Worm (Caenorhabditis elegans): ENCODE results near the gene egg-2.

The egg-2 gene

DNA sequence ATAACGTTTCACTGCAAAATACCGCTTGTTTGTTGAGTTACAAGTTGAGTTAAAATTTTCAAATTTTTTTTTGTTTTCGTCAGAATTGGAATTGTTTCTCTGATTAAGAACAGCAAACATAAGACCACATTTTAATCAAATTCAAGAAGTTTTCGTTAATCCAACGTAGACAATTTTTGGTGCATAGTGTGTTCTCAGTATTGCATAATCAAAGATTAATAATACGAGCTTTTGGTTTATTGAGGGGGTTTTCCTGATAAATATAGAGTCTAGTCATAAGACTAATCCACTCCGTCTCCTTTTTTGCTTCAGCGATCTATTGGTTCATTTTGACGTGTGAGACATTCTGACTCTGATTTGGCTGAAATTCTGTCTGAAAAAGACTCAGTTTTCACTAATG is 34.8 kb upstream of the egg-2 start, which contains the start of gene nhr-9:
TSS of gene nhr-9 (plus strand) at position 307 of the 400 bp plus-strand sequence.
- no peak for TF ChIP-seq Y48G9A.11 (GFP tag; IDR thresholded peaks at IDR 0.05)
- TF ChIP-seq lim-7 (GFP tag; IDR thresholded peaks at IDR 0.05), result no peak
- no peak for TF ChIP-seq spr-1 (tag; optimal IDR thresholded peaks at IDR 0.05)
- no peak for TF ChIP-seq gei-8 (GFP tag; optimal IDR thresholded peaks at IDR 0.05)
- no peak for TF ChIP-seq F26F4.8 (GFP tag; conservative IDR thresholded peaks at IDR 0.05)
- TF ChIP-seq F44E2.7 (GFP tag; IDR thresholded peaks at IDR 0.05), result no peak
- no peak for TF ChIP-seq R02D3.7 (tag; optimal IDR thresholded peaks at IDR 0.05)
- no peak for TF ChIP-seq attf-4 (tag; optimal IDR thresholded peaks at IDR 0.05)
- no peak for TF ChIP-seq snpc-4 (tag; optimal IDR thresholded peaks at IDR 0.05)
- TF ChIP-seq unc-39 (tag; optimal IDR thresholded peaks at IDR 0.05), result no peak
- no peak for TF ChIP-seq hlh-30 (tag; optimal IDR thresholded peaks at IDR 0.05; ENCODE audit: insufficient read depth)
- no peak for TF ChIP-seq nhr-76 (tag; optimal IDR thresholded peaks at IDR 0.05)
- TF ChIP-seq unc-130 (GFP tag; optimal IDR thresholded peaks at IDR 0.05), result no peak
- no peak for TF ChIP-seq mxl-2 (GFP tag; conservative IDR thresholded peaks at IDR 0.05)

DNA sequence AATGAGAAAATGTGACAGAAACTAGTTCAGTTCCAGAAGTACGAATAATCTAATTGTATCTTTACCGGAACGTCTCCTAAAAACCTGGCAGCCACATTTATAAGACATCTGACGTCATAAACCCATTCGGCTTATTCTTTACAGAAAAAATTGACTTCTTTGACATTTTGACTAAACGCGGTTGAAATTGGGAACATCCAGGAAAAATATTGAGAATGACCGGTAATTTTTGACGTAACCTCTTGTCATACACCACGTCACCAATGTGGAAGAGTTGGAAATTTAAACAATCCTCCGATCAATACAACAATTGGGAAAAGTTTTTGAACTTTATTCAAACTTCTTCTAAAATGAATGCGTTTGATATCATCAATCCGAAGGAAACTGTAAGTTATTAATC is 30.7 kb upstream of the egg-2 start, which contains the start of gene ZK418.2:
TSS of gene ZK418.2 (plus strand) at position 301 of the 400 bp plus-strand sequence.
- TF ChIP-seq aha-1 (tag), result peak; percentile 57
- no peak for TF ChIP-seq nhr-237 (tag; optimal IDR thresholded peaks at IDR 0.05)

DNA sequence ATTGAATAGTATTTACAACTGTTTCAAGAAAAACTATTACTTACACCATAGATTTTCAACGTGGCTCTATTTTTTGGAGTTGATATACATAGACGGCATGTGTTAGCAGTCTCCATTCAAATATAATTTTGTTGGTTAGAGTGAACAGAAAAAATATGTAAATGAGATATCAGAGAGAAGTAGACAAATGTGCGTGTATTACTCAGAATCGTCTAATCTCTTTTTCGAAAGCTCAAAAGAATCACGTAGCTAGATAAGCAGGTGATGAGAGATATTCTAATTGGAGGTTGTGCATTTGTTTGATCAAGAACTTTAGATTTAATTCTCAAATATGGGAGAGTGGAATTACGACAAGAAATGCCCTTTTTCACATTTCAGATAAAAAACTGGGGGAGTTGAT is 30.2 kb upstream of the egg-2 start, which contains the start of gene ZK418.10:
TSS of gene ZK418.10 (minus strand) at position 148 of the 400 bp plus-strand sequence.
- no peak for TF ChIP-seq lir-3 (tag; optimal IDR thresholded peaks at IDR 0.05)
- no peak for TF ChIP-seq daf-16 (GFP tag; optimal IDR thresholded peaks at IDR 0.05)
- TF ChIP-seq daf-16 (tag; optimal IDR thresholded peaks at IDR 0.05), result no peak
- TF ChIP-seq nhr-11 (tag; optimal IDR thresholded peaks at IDR 0.05), result peak; percentile 13
- no peak for TF ChIP-seq daf-12 (tag; optimal IDR thresholded peaks at IDR 0.05)

DNA sequence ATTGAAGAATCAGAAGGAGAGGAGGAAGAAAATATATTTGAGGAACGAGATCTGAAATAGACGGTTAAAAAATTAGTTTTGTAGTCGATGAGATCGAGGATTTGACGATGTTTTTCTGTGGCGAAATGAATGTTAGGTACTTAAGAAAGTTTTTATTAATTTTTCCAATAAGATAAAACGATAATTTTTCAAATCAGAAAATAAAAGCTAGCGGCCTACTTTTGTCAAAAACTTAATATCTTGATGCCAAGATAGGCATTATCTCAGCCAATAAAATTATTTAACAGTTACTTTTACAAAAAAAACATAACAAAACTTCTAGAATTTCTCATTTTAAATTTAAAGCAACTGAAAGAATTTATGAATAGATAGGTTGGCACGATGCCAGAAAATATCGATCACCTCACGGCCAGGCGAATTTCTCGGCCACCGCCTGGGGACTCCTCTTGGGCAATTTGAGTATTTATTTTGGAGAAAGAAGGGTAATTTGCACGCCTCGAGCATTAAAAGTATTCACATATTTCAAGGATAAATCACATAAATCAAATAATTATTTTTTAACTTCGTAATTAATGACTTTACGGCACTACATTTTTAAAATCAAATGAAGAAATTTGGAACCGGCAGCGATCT is 27.4 kb upstream of the egg-2 start, which contains the start of gene fubl-2:
TSS of gene fubl-2 (minus strand) at position 51 of the 633 bp plus-strand sequence.
- TF ChIP-seq ztf-7 (tag; optimal IDR thresholded peaks at IDR 0.05), result no peak
- no peak for TF ChIP-seq nhr-41 (GFP tag; IDR thresholded peaks at IDR 0.05)
- TF ChIP-seq hmg-1.1 (GFP tag; IDR thresholded peaks at IDR 0.05), result no peak
- TF ChIP-seq nhr-25 (tag; optimal IDR thresholded peaks at IDR 0.05; ENCODE audit: borderline replicate concordance, insufficient read depth), result no peak
- no peak for TF ChIP-seq ZK337.2 (GFP tag; IDR thresholded peaks at IDR 0.05)
- TF ChIP-seq zfp-2 (tag; optimal IDR thresholded peaks at IDR 0.05), result no peak
- TF ChIP-seq nhr-28 (tag; optimal IDR thresholded peaks at IDR 0.05), result peak; percentile 26
- TF ChIP-seq hlh-30 (tag; optimal IDR thresholded peaks at IDR 0.05; ENCODE audit: insufficient read depth), result peak; percentile 49
- TF ChIP-seq egl-43 (GFP tag; IDR thresholded peaks at IDR 0.05), result no peak
- no peak for TF ChIP-seq tag-97 (GFP tag; IDR thresholded peaks at IDR 0.05)
- TF ChIP-seq zfp-3 (GFP tag; conservative IDR thresholded peaks at IDR 0.05), result no peak
- TF ChIP-seq aly-2 (tag; optimal IDR thresholded peaks at IDR 0.05), result no peak
- TF ChIP-seq F10B5.3 (tag; optimal IDR thresholded peaks at IDR 0.05), result no peak
- TF ChIP-seq daf-12 (tag; optimal IDR thresholded peaks at IDR 0.05), result no peak
- TF ChIP-seq nhr-111 (GFP tag; optimal IDR thresholded peaks at IDR 0.05), result no peak
- no peak for TF ChIP-seq sdz-12 (GFP tag; optimal IDR thresholded peaks at IDR 0.05)
- no peak for TF ChIP-seq mxl-2 (GFP tag; conservative IDR thresholded peaks at IDR 0.05)
- TF ChIP-seq R02D3.7 (tag; optimal IDR thresholded peaks at IDR 0.05), result no peak
- TF ChIP-seq attf-4 (tag; optimal IDR thresholded peaks at IDR 0.05), result no peak
- TF ChIP-seq lin-38 (GFP tag; IDR thresholded peaks at IDR 0.05), result no peak
- TF ChIP-seq arid-1 (GFP tag; conservative IDR thresholded peaks at IDR 0.05), result no peak
- no peak for TF ChIP-seq daf-16 (GFP tag; optimal IDR thresholded peaks at IDR 0.05)
- no peak for TF ChIP-seq daf-16 (tag; optimal IDR thresholded peaks at IDR 0.05)
- no peak for TF ChIP-seq ama-1 (optimal IDR thresholded peaks at IDR 0.05)
- TF ChIP-seq F44E2.7 (GFP tag; IDR thresholded peaks at IDR 0.05), result no peak
- no peak for TF ChIP-seq saeg-2 (GFP tag; IDR thresholded peaks at IDR 0.05)
- peak; percentile 98 for TF ChIP-seq mes-2 (tag; optimal IDR thresholded peaks at IDR 0.05; ENCODE audit: poor library complexity, severe bottlenecking)
- no peak for TF ChIP-seq lin-1 (GFP tag; IDR thresholded peaks at IDR 0.05)
- no peak for TF ChIP-seq skn-1 (tag; optimal IDR thresholded peaks at IDR 0.05)
- no peak for TF ChIP-seq zag-1 (tag; optimal IDR thresholded peaks at IDR 0.05)
- no peak for TF ChIP-seq daf-8 (GFP tag; IDR thresholded peaks at IDR 0.05)
- TF ChIP-seq Y105C5A.15 (GFP tag; IDR thresholded peaks at IDR 0.05), result no peak
- no peak for TF ChIP-seq tra-1 (GFP tag; IDR thresholded peaks at IDR 0.05)

All from whole organism, L4 larva.